Fruit fly (Drosophila melanogaster): ENCODE data around the gene CG17075.

Gene CG17075

DNA sequence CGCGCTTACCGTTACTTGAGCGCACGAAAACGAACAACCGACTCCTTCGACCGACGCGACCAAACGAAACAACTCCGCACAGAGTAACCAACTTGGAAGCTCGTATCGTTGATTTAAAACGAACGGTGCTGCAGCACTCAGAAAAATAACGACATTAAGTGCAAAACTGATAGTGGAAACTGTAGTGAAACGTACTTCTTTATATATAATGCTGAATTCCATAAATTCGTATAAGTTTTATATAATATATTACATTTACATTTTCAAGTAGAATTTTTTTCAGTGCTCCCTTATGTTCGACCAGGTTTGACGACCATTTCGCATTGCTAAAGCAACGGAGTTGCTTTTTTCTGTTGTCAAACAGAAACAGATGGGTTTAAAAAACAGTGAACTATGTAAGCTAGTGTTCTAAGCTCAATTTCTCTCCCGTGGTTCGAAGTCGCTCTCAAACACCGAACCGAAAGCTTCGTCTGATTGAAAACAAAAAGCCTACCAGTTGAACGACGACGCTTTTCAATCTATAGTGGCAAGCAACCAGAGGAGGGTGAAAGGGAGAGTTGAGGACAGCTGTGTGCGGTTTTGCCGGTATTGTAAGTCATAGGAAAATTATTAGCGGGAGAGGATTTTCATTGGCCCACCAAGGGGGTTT lies at the start of gene CG17075:
TSS of gene CG17075 (minus strand) at position 65 of the 649 bp plus-strand sequence.
- TF ChIP-seq OdsH (GFP tag; optimal IDR thresholded peaks at IDR 0.05) (peak; percentile 85), foxo (GFP tag; optimal IDR thresholded peaks at IDR 0.05) (peak in 1 of 2 experiments; percentile 92), rgr (GFP tag; optimal IDR thresholded peaks at IDR 0.05) (peak; percentile 85), h (GFP tag; optimal IDR thresholded peaks at IDR 0.05) (peak; percentile 89), lola (GFP tag; optimal IDR thresholded peaks at IDR 0.05) (no peak), jim (GFP tag; optimal IDR thresholded peaks at IDR 0.05) (no peak), fru (GFP tag; optimal IDR thresholded peaks at IDR 0.05) (peak; percentile 86), Dfd (GFP tag; optimal IDR thresholded peaks at IDR 0.05) (no peak), CG9705 (GFP tag; optimal IDR thresholded peaks at IDR 0.05) (peak; percentile 18), Hnf4 (GFP tag; optimal IDR thresholded peaks at IDR 0.05) (no peak), pan (optimal IDR thresholded peaks at IDR 0.05) (no peak), HLH106 (tag; optimal IDR thresholded peaks at IDR 0.05) (peak; percentile 76), tai (GFP tag; optimal IDR thresholded peaks at IDR 0.05) (no peak), dmrt93B (GFP tag; optimal IDR thresholded peaks at IDR 0.05) (no peak), ey (GFP tag; optimal IDR thresholded peaks at IDR 0.05) (peak; percentile 61), Sp1 (GFP tag; optimal IDR thresholded peaks at IDR 0.05) (peak; percentile 81), Mio (GFP tag; optimal IDR thresholded peaks at IDR 0.05) (no peak), woc (GFP tag; optimal IDR thresholded peaks at IDR 0.05) (peak; percentile 38), psq (GFP tag; optimal IDR thresholded peaks at IDR 0.05) (peak; percentile 80), Vsx2 (GFP tag; optimal IDR thresholded peaks at IDR 0.05; ENCODE audit: partially characterized antibody) (no peak), dl (GFP tag; optimal IDR thresholded peaks at IDR 0.05; ENCODE audit: insufficient read depth in 1 of 2, partially characterized antibody in 2 of 2) (no peak), Hr83 (GFP tag; optimal IDR thresholded peaks at IDR 0.05; ENCODE audit: poor library complexity, severe bottlenecking) (no peak), Jra (GFP tag; optimal IDR thresholded peaks at IDR 0.05) (no peak), N (GFP tag; optimal IDR thresholded peaks at IDR 0.05) (no peak), sv (GFP tag; optimal IDR thresholded peaks at IDR 0.05) (peak; percentile 93)

DNA sequence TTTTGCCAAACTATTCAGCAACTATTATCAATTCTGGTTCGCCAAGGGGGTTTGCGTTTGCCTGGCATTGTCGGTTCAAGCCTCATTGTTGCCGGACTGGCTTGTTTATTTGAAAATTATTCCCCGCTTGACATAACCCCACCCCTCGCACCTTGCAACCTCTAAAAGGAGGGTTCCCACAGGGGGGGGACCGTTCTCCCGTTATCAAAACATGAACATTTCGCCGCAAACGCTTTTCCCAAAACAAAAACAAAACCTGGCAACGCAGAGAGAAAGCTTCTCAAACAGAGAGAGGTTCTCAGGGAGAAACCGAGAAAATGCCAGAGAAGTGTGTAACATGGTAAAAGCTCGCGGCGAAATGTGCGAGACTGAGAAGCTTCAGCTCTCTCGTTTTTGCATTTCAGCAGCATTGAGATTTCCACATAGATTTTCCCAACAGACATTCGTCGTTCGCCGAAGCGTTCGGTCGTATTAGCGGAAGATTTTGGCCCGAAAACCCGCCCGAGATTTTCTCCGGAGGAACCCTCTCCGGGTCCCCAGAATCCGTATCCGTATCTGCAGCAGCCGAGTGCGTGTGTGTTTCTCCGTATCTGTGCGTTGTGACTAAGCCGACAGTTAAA lies 42.6 kb upstream of the CG17075 start:
- TF ChIP-seq rgr (GFP tag; optimal IDR thresholded peaks at IDR 0.05) (no peak), OdsH (GFP tag; optimal IDR thresholded peaks at IDR 0.05) (no peak), Vsx2 (GFP tag; optimal IDR thresholded peaks at IDR 0.05; ENCODE audit: partially characterized antibody) (peak; percentile 14), GATAd (GFP tag; optimal IDR thresholded peaks at IDR 0.05) (no peak)

DNA sequence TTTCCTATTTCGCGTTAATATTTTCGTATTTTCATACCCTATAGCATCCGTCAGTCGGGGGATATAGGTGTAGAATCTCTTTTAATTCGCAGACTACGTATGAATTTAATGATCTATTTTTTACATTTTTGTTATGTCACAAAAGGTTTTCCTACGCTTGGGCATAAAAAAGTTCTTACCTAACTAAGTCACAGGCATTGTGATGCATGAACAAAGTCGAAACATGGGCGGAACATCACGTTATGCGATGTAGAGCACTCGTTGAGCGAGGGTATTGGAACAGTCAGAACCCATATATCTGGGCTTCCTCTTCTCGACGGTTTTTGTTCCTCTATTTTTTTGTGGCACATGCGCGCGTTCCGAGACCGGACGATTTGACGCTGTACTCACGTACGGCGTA lies 41.9 kb upstream of the CG17075 start:
- TF ChIP-seq woc (GFP tag; optimal IDR thresholded peaks at IDR 0.05), result peak; percentile 15
- TF ChIP-seq br (GFP tag; optimal IDR thresholded peaks at IDR 0.05), result no peak
- TF ChIP-seq pan (optimal IDR thresholded peaks at IDR 0.05), result peak; percentile 39

- no peak for TF ChIP-seq sv (GFP tag; optimal IDR thresholded peaks at IDR 0.05)
- TF ChIP-seq Dif (GFP tag; optimal IDR thresholded peaks at IDR 0.05; ENCODE audit: partially characterized antibody), result no peak
- TF ChIP-seq dmrt93B (GFP tag; optimal IDR thresholded peaks at IDR 0.05), result no peak
- no peak for TF ChIP-seq Myc (optimal IDR thresholded peaks at IDR 0.05)
- TF ChIP-seq Dfd (GFP tag; optimal IDR thresholded peaks at IDR 0.05), result no peak
- no peak for TF ChIP-seq Hr78 (GFP tag; optimal IDR thresholded peaks at IDR 0.05)
- no peak for TF ChIP-seq OdsH (GFP tag; optimal IDR thresholded peaks at IDR 0.05)
- no peak for TF ChIP-seq tai (GFP tag; optimal IDR thresholded peaks at IDR 0.05)
- no peak for TF ChIP-seq ey (GFP tag; optimal IDR thresholded peaks at IDR 0.05)
- no peak for TF ChIP-seq rgr (GFP tag; optimal IDR thresholded peaks at IDR 0.05)
- TF ChIP-seq Hr83 (GFP tag; optimal IDR thresholded peaks at IDR 0.05; ENCODE audit: poor library complexity, severe bottlenecking), result no peak
- no peak for TF ChIP-seq Abd-B (GFP tag; optimal IDR thresholded peaks at IDR 0.05)
- no peak for TF ChIP-seq Rel (GFP tag; optimal IDR thresholded peaks at IDR 0.05)
- TF ChIP-seq Rel (tag; optimal IDR thresholded peaks at IDR 0.05), result no peak
- no peak for TF ChIP-seq sage (GFP tag; optimal IDR thresholded peaks at IDR 0.05)
- no peak for TF ChIP-seq Sp1 (GFP tag; optimal IDR thresholded peaks at IDR 0.05)
- TF ChIP-seq CG32264 (GFP tag; optimal IDR thresholded peaks at IDR 0.05), result no peak
- TF ChIP-seq h (GFP tag; optimal IDR thresholded peaks at IDR 0.05), result no peak
- no peak for TF ChIP-seq CrebA (GFP tag; optimal IDR thresholded peaks at IDR 0.05; ENCODE audit: borderline replicate concordance)
Measured at dm6 chr2L:308194-308706, 40.9 kb upstream of the CG17075 start.

All from whole organism, wandering third instar larva.